Worm (Caenorhabditis elegans): ENCODE results near the gene srz-101.
A peak's percentile ranks its signal among the peaks of the same experiment; 100 is the strongest.

srz-101 gene

ce11 chrV:16744783-16745182 lies 50.1 kb downstream of the srz-101 start (continued):
- TF ChIP-seq lin-40 (tag; optimal IDR thresholded peaks at IDR 0.05) (no peak), ztf-26 (tag; optimal IDR thresholded peaks at IDR 0.05) (no peak), egrh-3 (GFP tag; IDR thresholded peaks at IDR 0.05) (no peak), madf-6 (GFP tag; IDR thresholded peaks at IDR 0.05) (peak; percentile 78), chd-7 (tag; optimal IDR thresholded peaks at IDR 0.05) (no peak), tbp1 (GFP tag; optimal IDR thresholded peaks at IDR 0.05) (peak; percentile 13), ztf-22 (GFP tag; optimal IDR thresholded peaks at IDR 0.05) (no peak), T26A5.8 (tag; optimal IDR thresholded peaks at IDR 0.05) (no peak), egl-18 (GFP tag; IDR thresholded peaks at IDR 0.05) (no peak), snpc-4 (GFP tag; optimal IDR thresholded peaks at IDR 0.05) (no peak), snpc-4 (tag; optimal IDR thresholded peaks at IDR 0.05) (no peak), K12H6.12 (tag; optimal IDR thresholded peaks at IDR 0.05) (no peak), B0261.1 (tag; optimal IDR thresholded peaks at IDR 0.05) (no peak), Y53G8AR.9 (GFP tag; conservative IDR thresholded peaks at IDR 0.05) (peak; percentile 87), lin-35 (GFP tag; optimal IDR thresholded peaks at IDR 0.05) (no peak), F37B4.10 (GFP tag; IDR thresholded peaks at IDR 0.05) (no peak), ama-1 (optimal IDR thresholded peaks at IDR 0.05) (no peak), ama-1 (GFP tag; optimal IDR thresholded peaks at IDR 0.05) (no peak), fkh-3 (tag; optimal IDR thresholded peaks at IDR 0.05) (no peak), rpc-1 (optimal IDR thresholded peaks at IDR 0.05) (no peak), rpc-1 (tag; optimal IDR thresholded peaks at IDR 0.05) (no peak), efl-1 (GFP tag; optimal IDR thresholded peaks at IDR 0.05) (no peak), sptf-2 (GFP tag; optimal IDR thresholded peaks at IDR 0.05) (no peak), Y56A3A.18 (GFP tag; IDR thresholded peaks at IDR 0.05) (0 out of 2 replicates have a peak, but pooled peaks have one; percentile 53), aptf-2 (GFP tag; conservative IDR thresholded peaks at IDR 0.05) (no peak), aptf-3 (GFP tag; IDR thresholded peaks at IDR 0.05) (0 out of 2 replicates have a peak, but pooled peaks have one; percentile 43), egl-44 (GFP tag; IDR thresholded peaks at IDR 0.05) (peak; percentile 27; the same call in 1 of the 2 replicates), bed-2 (GFP tag; IDR thresholded peaks at IDR 0.05) (no peak), ztf-18 (tag; optimal IDR thresholded peaks at IDR 0.05) (no peak), T07F8.4 (tag; optimal IDR thresholded peaks at IDR 0.05) (no peak), ceh-100 (GFP tag; IDR thresholded peaks at IDR 0.05) (peak; percentile 59), cebp-2 (GFP tag; IDR thresholded peaks at IDR 0.05) (no peak), xnd-1 (tag; optimal IDR thresholded peaks at IDR 0.05) (peak; percentile 61), let-607 (tag; optimal IDR thresholded peaks at IDR 0.05) (no peak), hrde-1 (tag; optimal IDR thresholded peaks at IDR 0.05; ENCODE audit: borderline replicate concordance) (peak; percentile 74), ccch-3 (GFP tag; optimal IDR thresholded peaks at IDR 0.05) (no peak), D2030.7 (GFP tag; IDR thresholded peaks at IDR 0.05) (peak; percentile 80), sdz-38 (tag; optimal IDR thresholded peaks at IDR 0.05) (no peak), madf-8 (GFP tag; conservative IDR thresholded peaks at IDR 0.05) (peak; percentile 63), lir-1 (GFP tag; conservative IDR thresholded peaks at IDR 0.05) (peak; percentile 37; the same call in 1 of the 2 replicates), dox-1 (GFP tag; IDR thresholded peaks at IDR 0.05) (no peak), let-526 (GFP tag; IDR thresholded peaks at IDR 0.05) (no peak), attf-5 (GFP tag; optimal IDR thresholded peaks at IDR 0.05) (no peak), rcor-1 (GFP tag; IDR thresholded peaks at IDR 0.05) (peak; percentile 68; the same call in 1 of the 2 replicates), Y79H2A.3 (GFP tag; conservative IDR thresholded peaks at IDR 0.05) (peak; percentile 95), ceh-79 (tag; optimal IDR thresholded peaks at IDR 0.05) (no peak), ztf-3 (GFP tag; optimal IDR thresholded peaks at IDR 0.05) (no peak), lin-26 (GFP tag; IDR thresholded peaks at IDR 0.05) (peak; percentile 66), sea-2 (GFP tag; IDR thresholded peaks at IDR 0.05) (no peak), ztf-28 (GFP tag; IDR thresholded peaks at IDR 0.05) (0 out of 2 replicates have a peak, but pooled peaks have one; percentile 44), hmg-1.2 (GFP tag; IDR thresholded peaks at IDR 0.05) (peak; percentile 36)
